Worm (Caenorhabditis elegans) whole organism, young adult: ENCODE results near the gene srz-56.

Source experiments
- B0261.1 ChIP-seq: sonication (generic microtip); optimal IDR thresholded peaks from 2 replicates; lab custom pipeline; 2016; ENCODE audit warnings: mild to moderate bottlenecking, missing genetic modification characterization, moderate library complexity, missing compliant biosample characterization
- D2030.7 ChIP-seq: fragments of 200-800 bp; sonication (Bioruptor generic); IDR thresholded peaks from 2 replicates; pipeline ENCODE4 v1.3.6; 2022; ENCODE audit warnings: missing genetic modification reagents, missing genetic modification characterization, missing compliant biosample characterization
- F37B4.10 ChIP-seq: fragments of 200-800 bp; sonication (Bioruptor generic); IDR thresholded peaks from 2 replicates; pipeline ENCODE4 v1.3.6; 2022; ENCODE audit warnings: missing genetic modification characterization, missing compliant biosample characterization
- F49E8.2 ChIP-seq: sonication (generic microtip); optimal IDR thresholded peaks from 3 replicates; lab custom pipeline; 2017; ENCODE audit warnings: missing genetic modification characterization, mild to moderate bottlenecking, missing compliant biosample characterization, antibody characterized with exemption, moderate library complexity; ENCODE audit not compliant: insufficient read depth
- F55B11.4 ChIP-seq: sonication (generic microtip); optimal IDR thresholded peaks from 2 replicates; lab custom pipeline; 2016; ENCODE audit warnings: missing compliant biosample characterization, missing genetic modification characterization, borderline replicate concordance; ENCODE audit not compliant: insufficient read depth
- Y56A3A.18 ChIP-seq: fragments of 200-800 bp; sonication (Bioruptor generic); IDR thresholded peaks from 2 replicates; pipeline ENCODE4 v1.3.6; 2022; ENCODE audit warnings: missing genetic modification reagents, missing genetic modification characterization, missing compliant biosample characterization
- Y79H2A.3 ChIP-seq: fragments of 200-800 bp; sonication (Bioruptor generic); conservative IDR thresholded peaks from 2 replicates; pipeline ENCODE4 v1.3.6; 2022; ENCODE audit warnings: missing genetic modification reagents, missing genetic modification characterization, missing compliant biosample characterization
- ZK185.1 ChIP-seq: sonication (generic microtip); optimal IDR thresholded peaks from 2 replicates; lab custom pipeline; 2016; ENCODE audit warnings: mild to moderate bottlenecking, missing genetic modification characterization, missing compliant biosample characterization; ENCODE audit not compliant: poor library complexity, severe bottlenecking
- ama-1 ChIP-seq, 3 experiments: fragments of 150-350 bp in 1 of 3; sonication (generic microtip) in 2 of 3; optimal IDR thresholded peaks; 2 replicates each; lab custom pipeline; 2014 to 2018; ENCODE audit warnings: missing biosample characterization in 2 of 3, missing genetic modification characterization in 2 of 3, missing genetic modification reagents in 2 of 3
- atf-7 ChIP-seq: sonication (generic microtip); optimal IDR thresholded peaks from 2 replicates; lab custom pipeline; 2017; ENCODE audit warnings: mild to moderate bottlenecking, missing genetic modification characterization, missing compliant biosample characterization
- ccch-3 ChIP-seq: fragments of 200-800 bp; sonication (Bioruptor generic); optimal IDR thresholded peaks from 2 replicates; lab custom pipeline; 2018; ENCODE audit warnings: mild to moderate bottlenecking, missing genetic modification characterization, missing compliant biosample characterization
- cebp-1 ChIP-seq, 2 experiments: fragments of 200-800 bp in 1 of 2; sonication (Bioruptor generic) in 1 of 2; sonication (generic microtip) in 1 of 2; IDR thresholded peaks in 1 of 2; optimal IDR thresholded peaks in 1 of 2; 2 replicates each; pipeline versions ENCODE4 v1.3.6 to Lab custom; 2017 to 2022; ENCODE audit warnings: missing compliant biosample characterization in 2 of 2, missing genetic modification characterization in 2 of 2, mild to moderate bottlenecking in 1 of 2, missing genetic modification reagents in 1 of 2, moderate library complexity in 1 of 2
- ceh-40 ChIP-seq: fragments of 200-800 bp; sonication (Bioruptor generic); IDR thresholded peaks from 2 replicates; pipeline ENCODE4 v1.3.6; 2022; ENCODE audit warnings: missing genetic modification characterization, missing compliant biosample characterization
- die-1 ChIP-seq: sonication (generic microtip); optimal IDR thresholded peaks from 2 replicates; lab custom pipeline; 2016; ENCODE audit warnings: missing genotype, mild to moderate bottlenecking, missing genetic modification characterization, missing compliant biosample characterization
- fkh-3 ChIP-seq: sonication (generic microtip); optimal IDR thresholded peaks from 2 replicates; lab custom pipeline; 2016; ENCODE audit warnings: mild to moderate bottlenecking, missing genetic modification characterization, missing compliant biosample characterization
- hmg-1.2 ChIP-seq: fragments of 200-800 bp; sonication (Bioruptor generic); IDR thresholded peaks from 2 replicates; pipeline ENCODE4 v1.3.6; 2022; ENCODE audit warnings: missing genetic modification reagents, missing genetic modification characterization, missing compliant biosample characterization
- lin-26 ChIP-seq: fragments of 200-800 bp; sonication (Bioruptor generic); IDR thresholded peaks from 2 replicates; pipeline ENCODE4 v1.3.6; 2022; ENCODE audit warnings: missing genetic modification reagents, missing genetic modification characterization, missing compliant biosample characterization
- lsl-1 ChIP-seq: fragments of 200-800 bp; sonication (Bioruptor generic); optimal IDR thresholded peaks from 2 replicates; lab custom pipeline; 2018; ENCODE audit warnings: mild to moderate bottlenecking, missing genetic modification characterization, moderate library complexity, missing compliant biosample characterization
- mcd-1 ChIP-seq: fragments of 200-800 bp; sonication (Bioruptor generic); IDR thresholded peaks from 2 replicates; pipeline ENCODE4 v1.3.6; 2022; ENCODE audit warnings: missing genetic modification reagents, missing genetic modification characterization, missing compliant biosample characterization
- nfya-1 ChIP-seq: sonication (generic microtip); optimal IDR thresholded peaks from 2 replicates; lab custom pipeline; 2017; ENCODE audit warnings: antibody characterized with exemption, missing compliant biosample characterization, missing genetic modification characterization, borderline replicate concordance; ENCODE audit not compliant: insufficient read depth
- nhr-80 ChIP-seq: sonication (generic microtip); optimal IDR thresholded peaks from 2 replicates; lab custom pipeline; 2016; ENCODE audit warnings: missing genetic modification characterization, missing compliant biosample characterization
- nhr-90 ChIP-seq: sonication (generic microtip); optimal IDR thresholded peaks from 2 replicates; lab custom pipeline; 2016; ENCODE audit warnings: missing genotype, mild to moderate bottlenecking, missing genetic modification characterization, missing compliant biosample characterization
- rpc-1 ChIP-seq, 2 experiments: fragments of 150-350 bp in 1 of 2; sonication (generic microtip) in 1 of 2; optimal IDR thresholded peaks; 2 replicates each; lab custom pipeline; 2014 to 2018; ENCODE audit warnings: missing biosample characterization in 1 of 2, missing genetic modification characterization in 1 of 2, missing genetic modification reagents in 1 of 2, missing genotype in 1 of 2
- snpc-1.3 ChIP-seq: sonication (generic microtip); optimal IDR thresholded peaks from 2 replicates; lab custom pipeline; 2017; ENCODE audit warnings: missing genetic modification characterization, mild to moderate bottlenecking, missing compliant biosample characterization, antibody characterized with exemption, moderate library complexity, missing genotype, missing genetic modification reagents; ENCODE audit not compliant: insufficient read depth
- tbp1 ChIP-seq: fragments of 200-800 bp; sonication (Bioruptor generic); optimal IDR thresholded peaks from 2 replicates; lab custom pipeline; 2018; ENCODE audit warnings: mild to moderate bottlenecking, missing genetic modification characterization, missing compliant biosample characterization
- zfh-2 ChIP-seq: fragments of 200-800 bp; sonication (Bioruptor generic); conservative IDR thresholded peaks from 2 replicates; pipeline ENCODE4 v1.3.6; 2022; ENCODE audit warnings: missing genetic modification reagents, missing genetic modification characterization, missing compliant biosample characterization
- ztf-18 ChIP-seq: sonication (generic microtip); optimal IDR thresholded peaks from 2 replicates; lab custom pipeline; 2016; ENCODE audit warnings: missing genotype, mild to moderate bottlenecking, missing genetic modification characterization, missing compliant biosample characterization
- ztf-22 ChIP-seq: fragments of 200-800 bp; sonication (Bioruptor generic); optimal IDR thresholded peaks from 2 replicates; lab custom pipeline; 2018; ENCODE audit warnings: mild to moderate bottlenecking, missing genetic modification characterization, moderate library complexity, missing compliant biosample characterization
- ztf-26 ChIP-seq: sonication (generic microtip); optimal IDR thresholded peaks from 2 replicates; lab custom pipeline; 2017; ENCODE audit warnings: missing genetic modification characterization, missing compliant biosample characterization

srz-56 gene

ce11 chrIII:2288261-2288660 is 47.7 kb downstream of the srz-56 start:
- no peak for TF ChIP-seq Y56A3A.18 (GFP tag; lab: Robert Waterston, UW)
- no peak for TF ChIP-seq ama-1 (optimal IDR thresholded peaks at IDR 0.05; lab: Kevin White, UChicago)
- no peak for TF ChIP-seq ama-1 (GFP tag; optimal IDR thresholded peaks at IDR 0.05; lab: Kevin White, UChicago)
- no peak for TF ChIP-seq ccch-3 (GFP tag; lab: Kevin White, UChicago)
- TF ChIP-seq F55B11.4 (tag; lab: Kevin White, UChicago), result no peak
- no peak for TF ChIP-seq ztf-18
- no peak for TF ChIP-seq nhr-90 (tag; lab: Kevin White, UChicago)
- TF ChIP-seq ceh-40 (GFP tag; lab: Robert Waterston, UW), result no peak
- TF ChIP-seq, all 124 proteins: peak for 0

DNA sequence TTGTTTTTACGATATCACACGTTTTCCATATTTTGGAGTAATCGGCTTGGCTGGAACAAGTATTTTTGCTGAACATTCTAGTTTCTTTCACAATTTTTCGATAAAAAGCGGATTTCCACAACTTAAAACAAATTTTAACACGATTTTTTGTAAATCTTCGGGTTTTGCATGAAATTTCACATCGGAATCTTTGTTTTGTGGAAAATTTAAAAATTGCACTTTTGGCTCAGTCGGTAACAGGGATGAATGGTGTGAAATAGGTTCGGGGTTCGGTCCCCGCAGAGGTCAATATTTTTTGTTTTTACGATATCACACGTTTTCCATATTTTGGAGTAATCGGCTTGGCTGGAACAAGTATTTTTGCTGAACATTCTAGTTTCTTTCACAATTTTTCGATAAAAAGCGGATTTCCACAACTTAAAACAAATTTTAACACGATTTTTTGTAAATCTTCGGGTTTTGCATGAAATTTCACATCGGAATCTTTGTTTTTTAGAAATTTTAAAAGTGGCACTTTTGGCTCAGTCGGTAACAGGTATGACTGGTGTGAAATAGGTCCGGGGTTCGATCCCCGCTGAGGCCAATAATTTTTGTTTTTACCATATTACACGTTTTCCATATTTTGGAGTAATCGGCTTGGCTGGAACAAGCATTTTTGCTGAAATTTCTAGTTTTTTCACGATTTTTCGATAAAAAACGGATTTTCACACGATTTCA is 49.8 kb downstream of the srz-56 start:
- TF ChIP-seq lin-26 (GFP tag; lab: Robert Waterston, UW), result peak; percentile 65; the same call in 1 of the 2 replicates
- TF ChIP-seq rpc-1 (optimal IDR thresholded peaks at IDR 0.05; lab: Kevin White, UChicago), result peak; percentile 26
- TF ChIP-seq rpc-1 (tag; optimal IDR thresholded peaks at IDR 0.05; lab: Kevin White, UChicago), result peak; percentile 67
- peak; percentile 7 for TF ChIP-seq lsl-1 (GFP tag; lab: Kevin White, UChicago)
- 0 out of 2 replicates have a peak, but pooled peaks have one; percentile 13 for TF ChIP-seq mcd-1 (GFP tag; lab: Robert Waterston, UW)
- TF ChIP-seq tbp1, result peak; percentile 82
- TF ChIP-seq B0261.1 (tag; lab: Kevin White, UChicago), result peak; percentile 62
- peak; percentile 29; the same call in 1 of the 2 replicates for TF ChIP-seq hmg-1.2 (GFP tag; lab: Robert Waterston, UW)

ce11 chrIII:2291139-2291538 is 50.6 kb downstream of the srz-56 start, which contains the start of gene fbxa-219:
Gene fbxa-219 (plus strand): TSS chrIII:2291415.
- TF ChIP-seq Y79H2A.3 (GFP tag; lab: Robert Waterston, UW) (no peak), nfya-1 (tag; lab: Kevin White, UChicago) (no peak), nhr-80 (peak; percentile 35), ZK185.1 (tag; lab: Kevin White, UChicago) (no peak), mcd-1 (GFP tag; lab: Robert Waterston, UW) (no peak), ztf-26 (tag; lab: Kevin White, UChicago) (no peak), cebp-1 (GFP tag; IDR thresholded peaks at IDR 0.05; lab: Robert Waterston, UW) (no peak), cebp-1 (tag; optimal IDR thresholded peaks at IDR 0.05; lab: Kevin White, UChicago) (peak; percentile 22), atf-7 (tag; lab: Kevin White, UChicago) (no peak), F37B4.10 (GFP tag; lab: Robert Waterston, UW) (no peak), tbp1 (no peak), die-1 (tag; lab: Kevin White, UChicago) (no peak), fkh-3 (tag; lab: Kevin White, UChicago) (no peak), F49E8.2 (no peak), ztf-22 (no peak), D2030.7 (no peak), zfh-2 (GFP tag; lab: Robert Waterston, UW) (no peak), snpc-1.3 (no peak)
